Worm (Caenorhabditis elegans) whole organism, L1 larva: ENCODE results near the gene tat-1.

Experiments used
- C04F5.9 ChIP-seq: sonication (generic microtip); optimal IDR thresholded peaks from 2 replicates; lab custom pipeline; 2016; ENCODE audit warnings: missing genetic modification characterization, missing compliant biosample characterization
- C16A3.4 ChIP-seq: fragments of 150-350 bp; optimal IDR thresholded peaks from 2 replicates; lab custom pipeline; 2014; ENCODE audit warnings: missing biosample characterization, missing genetic modification characterization
- Y116A8C.19 ChIP-seq: sonication (generic microtip); optimal IDR thresholded peaks from 2 replicates; lab custom pipeline; 2016; ENCODE audit warnings: missing compliant biosample characterization, missing genetic modification characterization, borderline replicate concordance
- aha-1 ChIP-seq: fragments of 150-350 bp; optimal IDR thresholded peaks from 2 replicates; lab custom pipeline; 2014; ENCODE audit warnings: missing biosample characterization, missing genetic modification characterization
- alr-1 ChIP-seq: fragments of 200-800 bp; sonication (Bioruptor generic); optimal IDR thresholded peaks from 2 replicates; lab custom pipeline; 2018; ENCODE audit warnings: borderline replicate concordance, mild to moderate bottlenecking, missing genetic modification characterization, missing compliant biosample characterization
- blmp-1 ChIP-seq: fragments of 150-350 bp; optimal IDR thresholded peaks from 2 replicates; lab custom pipeline; 2014; ENCODE audit warnings: missing biosample characterization, missing genetic modification characterization
- ceh-8 ChIP-seq: fragments of 200-800 bp; sonication (Bioruptor generic); optimal IDR thresholded peaks from 2 replicates; lab custom pipeline; 2018; ENCODE audit warnings: mild to moderate bottlenecking, missing genetic modification characterization, moderate library complexity, missing compliant biosample characterization
- ceh-88 ChIP-seq: fragments of 200-800 bp; sonication (Bioruptor generic); IDR thresholded peaks from 2 replicates; pipeline ENCODE4 v1.3.6; 2022; ENCODE audit warnings: missing genetic modification characterization, missing compliant biosample characterization
- ces-1 ChIP-seq: fragments of 150-350 bp; optimal IDR thresholded peaks from 2 replicates; lab custom pipeline; 2014; ENCODE audit warnings: missing biosample characterization, missing genetic modification reagents, missing genetic modification characterization
- dpl-1 ChIP-seq, 3 experiments: fragments of 150-350 bp in 2 of 3; sonication (generic microtip) in 1 of 3; optimal IDR thresholded peaks; 2 replicates each; lab custom pipeline; 2014 to 2017; ENCODE audit warnings: missing biosample characterization in 3 of 3, missing genetic modification characterization in 3 of 3, missing genetic modification reagents in 3 of 3
- dsc-1 ChIP-seq: sonication (generic microtip); optimal IDR thresholded peaks from 2 replicates; lab custom pipeline; 2016; ENCODE audit warnings: mild to moderate bottlenecking, missing genetic modification characterization, missing compliant biosample characterization
- efl-1 ChIP-seq, 4 experiments: fragments of 150-350 bp; optimal IDR thresholded peaks in 3 of 4; peaks in 1 of 4; 1 replicate in 1 of 4; 2 replicates in 3 of 4; lab custom pipeline; 2014; ENCODE audit warnings: missing biosample characterization in 2 of 4, missing genetic modification characterization in 2 of 4, missing genetic modification reagents in 2 of 4
- efl-3 ChIP-seq: fragments of 200-800 bp; sonication (Bioruptor generic); optimal IDR thresholded peaks from 2 replicates; lab custom pipeline; 2018; ENCODE audit warnings: mild to moderate bottlenecking, missing genetic modification characterization, missing compliant biosample characterization
- elt-2 ChIP-seq: sonication (generic microtip); optimal IDR thresholded peaks from 2 replicates; lab custom pipeline; 2016; ENCODE audit warnings: missing genetic modification characterization, mild to moderate bottlenecking, inconsistent platforms, missing compliant biosample characterization, missing genetic modification reagents
- elt-3 ChIP-seq, 6 experiments: fragments of 150-350 bp in 1 of 6; sonication (generic microtip); optimal IDR thresholded peaks; 2 replicates each; lab custom pipeline; 2017 to 2018; ENCODE audit warnings: missing biosample characterization in 6 of 6, missing genetic modification characterization in 6 of 6, inconsistent platforms in 1 of 6
- fkh-10 ChIP-seq: sonication (generic microtip); optimal IDR thresholded peaks from 2 replicates; lab custom pipeline; 2017; ENCODE audit warnings: missing biosample characterization, missing genetic modification reagents, missing genetic modification characterization
- hlh-4 ChIP-seq: sonication (generic microtip); optimal IDR thresholded peaks from 2 replicates; lab custom pipeline; 2016; ENCODE audit warnings: mild to moderate bottlenecking, missing genetic modification characterization, missing compliant biosample characterization
- hpl-2 ChIP-seq: fragments of 150-350 bp; optimal IDR thresholded peaks from 2 replicates; lab custom pipeline; 2014; ENCODE audit warnings: missing biosample characterization, missing genetic modification reagents, missing genetic modification characterization
- isw-1 ChIP-seq: fragments of 200-800 bp; sonication (Bioruptor generic); IDR thresholded peaks from 2 replicates; pipeline ENCODE4 v1.3.6; 2022; ENCODE audit warnings: missing genetic modification characterization, missing compliant biosample characterization
- jun-1 ChIP-seq: fragments of 150-350 bp; optimal IDR thresholded peaks from 2 replicates; lab custom pipeline; 2014; ENCODE audit warnings: missing biosample characterization, missing genetic modification reagents, missing genetic modification characterization
- lin-13 ChIP-seq: fragments of 150-350 bp; optimal IDR thresholded peaks from 2 replicates; lab custom pipeline; 2014; ENCODE audit warnings: missing biosample characterization, missing genetic modification reagents, missing genetic modification characterization
- lin-15B ChIP-seq: fragments of 150-350 bp; sonication (generic microtip); optimal IDR thresholded peaks from 3 replicates; lab custom pipeline; 2014; ENCODE audit warnings: missing biosample characterization, missing genetic modification characterization
- lin-35 ChIP-seq, 2 experiments: fragments of 150-350 bp; optimal IDR thresholded peaks; 2 replicates each; lab custom pipeline; 2014; ENCODE audit warnings: missing biosample characterization in 2 of 2, missing genetic modification characterization in 2 of 2, missing genetic modification reagents in 2 of 2
- lir-3 ChIP-seq: sonication (generic microtip); optimal IDR thresholded peaks from 2 replicates; lab custom pipeline; 2016; ENCODE audit warnings: mild to moderate bottlenecking, missing genetic modification characterization, moderate library complexity, missing compliant biosample characterization; ENCODE audit not compliant: poor library complexity
- lsy-2 ChIP-seq, 2 experiments: fragments of 150-350 bp; optimal IDR thresholded peaks; 2 replicates each; lab custom pipeline; 2014; ENCODE audit warnings: missing biosample characterization in 2 of 2, missing genetic modification characterization in 2 of 2
- mdl-1 ChIP-seq, 2 experiments: fragments of 150-350 bp; optimal IDR thresholded peaks; 2 replicates each; lab custom pipeline; 2014 to 2017; ENCODE audit warnings: missing biosample characterization in 2 of 2, missing genetic modification characterization in 2 of 2, inconsistent platforms in 1 of 2
- nhr-11 ChIP-seq: fragments of 150-350 bp; optimal IDR thresholded peaks from 2 replicates; lab custom pipeline; 2014; ENCODE audit warnings: missing biosample characterization, missing genetic modification characterization
- nhr-12 ChIP-seq: sonication (generic microtip); optimal IDR thresholded peaks from 2 replicates; lab custom pipeline; 2017; ENCODE audit warnings: missing biosample characterization, missing genetic modification characterization
- nhr-19 ChIP-seq: fragments of 200-800 bp; sonication (Bioruptor generic); conservative IDR thresholded peaks from 2 replicates; pipeline ENCODE4 v1.3.6; 2022; ENCODE audit warnings: missing genetic modification characterization, missing compliant biosample characterization
- nhr-20 ChIP-seq: sonication (generic microtip); optimal IDR thresholded peaks from 2 replicates; lab custom pipeline; 2016; ENCODE audit warnings: mild to moderate bottlenecking, missing genetic modification characterization, missing compliant biosample characterization
- nhr-28 ChIP-seq: fragments of 150-350 bp; optimal IDR thresholded peaks from 2 replicates; lab custom pipeline; 2014; ENCODE audit warnings: missing biosample characterization, missing genetic modification characterization
- nhr-76 ChIP-seq: sonication (generic microtip); optimal IDR thresholded peaks from 2 replicates; lab custom pipeline; 2017; ENCODE audit warnings: missing biosample characterization, missing genetic modification characterization
- nhr-84 ChIP-seq: sonication (generic microtip); optimal IDR thresholded peaks from 2 replicates; lab custom pipeline; 2017; ENCODE audit warnings: missing biosample characterization, missing genetic modification characterization
- nhr-85 ChIP-seq: sonication (generic microtip); peaks from one replicate; lab custom pipeline; 2016; ENCODE audit warnings: missing genetic modification characterization, inconsistent platforms, missing compliant biosample characterization
- pax-3 ChIP-seq: fragments of 200-800 bp; sonication (Bioruptor generic); optimal IDR thresholded peaks from 2 replicates; lab custom pipeline; 2018; ENCODE audit warnings: mild to moderate bottlenecking, missing genetic modification characterization, moderate library complexity, missing compliant biosample characterization
- rnt-1 ChIP-seq: sonication (generic microtip); optimal IDR thresholded peaks from 2 replicates; lab custom pipeline; 2016; ENCODE audit warnings: mild to moderate bottlenecking, missing genetic modification characterization, moderate library complexity, missing compliant biosample characterization
- snpc-4 ChIP-seq: fragments of 150-350 bp; optimal IDR thresholded peaks from 2 replicates; lab custom pipeline; 2014; ENCODE audit warnings: missing biosample characterization, missing genetic modification characterization
- snu-23 ChIP-seq: sonication (generic microtip); optimal IDR thresholded peaks from 2 replicates; lab custom pipeline; 2016; ENCODE audit warnings: missing genetic modification characterization, missing compliant biosample characterization
- sox-4 ChIP-seq: sonication (generic microtip); optimal IDR thresholded peaks from 2 replicates; lab custom pipeline; 2016; ENCODE audit warnings: missing genetic modification characterization, missing compliant biosample characterization
- sup-37 ChIP-seq: fragments of 200-800 bp; sonication (Bioruptor generic); optimal IDR thresholded peaks from 2 replicates; lab custom pipeline; 2018; ENCODE audit warnings: mild to moderate bottlenecking, missing genetic modification characterization, missing compliant biosample characterization
- unc-130 ChIP-seq: fragments of 150-350 bp; optimal IDR thresholded peaks from 2 replicates; lab custom pipeline; 2017; ENCODE audit warnings: missing biosample characterization, missing genetic modification characterization, inconsistent platforms
- unc-30 ChIP-seq: sonication (generic microtip); optimal IDR thresholded peaks from 2 replicates; lab custom pipeline; 2017; ENCODE audit warnings: missing biosample characterization, missing genetic modification characterization
- unc-62 ChIP-seq: fragments of 150-350 bp; optimal IDR thresholded peaks from 2 replicates; lab custom pipeline; 2014; ENCODE audit warnings: missing biosample characterization, missing genetic modification reagents, missing genetic modification characterization
- unc-86 ChIP-seq: sonication (generic microtip); optimal IDR thresholded peaks from 2 replicates; lab custom pipeline; 2016; ENCODE audit warnings: missing genetic modification characterization, missing compliant biosample characterization
- unc-98 ChIP-seq: fragments of 200-800 bp; sonication (Bioruptor generic); IDR thresholded peaks from 2 replicates; pipeline ENCODE4 v1.3.6; 2022; ENCODE audit warnings: missing genetic modification characterization, missing compliant biosample characterization
- xbp-1 ChIP-seq: sonication (generic microtip); optimal IDR thresholded peaks from 2 replicates; lab custom pipeline; 2016; ENCODE audit warnings: missing genetic modification characterization, missing compliant biosample characterization
- zag-1 ChIP-seq: fragments of 150-350 bp; optimal IDR thresholded peaks from 2 replicates; lab custom pipeline; 2014; ENCODE audit warnings: missing biosample characterization, missing genetic modification characterization
- zip-4 ChIP-seq: fragments of 200-800 bp; sonication (Bioruptor generic); optimal IDR thresholded peaks from 2 replicates; lab custom pipeline; 2018; ENCODE audit warnings: mild to moderate bottlenecking, missing genetic modification characterization, moderate library complexity, missing compliant biosample characterization
- ztf-11 ChIP-seq, 2 experiments: sonication (generic microtip); optimal IDR thresholded peaks; 2 replicates each; lab custom pipeline; 2016 to 2017; ENCODE audit warnings: missing genetic modification characterization in 2 of 2, missing biosample characterization in 1 of 2, missing compliant biosample characterization in 1 of 2
- ztf-4 ChIP-seq: fragments of 150-350 bp; optimal IDR thresholded peaks from 2 replicates; lab custom pipeline; 2014; ENCODE audit warnings: missing biosample characterization, missing genetic modification characterization

Gene tat-1

ce11 chrIII:12453785-12454184 is 32.3 kb upstream of the tat-1 start:
- TF ChIP-seq efl-1 (optimal IDR thresholded peaks at IDR 0.05; lab: Kevin White, UChicago) = no peak
- peak in 1 of 2 experiments; percentile 70 for TF ChIP-seq efl-1 (GFP tag; optimal IDR thresholded peaks at IDR 0.05 in 1 of 2; lab: Kevin White, UChicago)
- no peak for TF ChIP-seq hlh-4 (tag; lab: Kevin White, UChicago)
- TF ChIP-seq elt-2 (tag; lab: Kevin White, UChicago) = peak; percentile 76

ce11 chrIII:12453315-12453714 is 31.8 kb upstream of the tat-1 start, which contains the start of gene ani-1:
Gene ani-1, minus strand, starts transcription at chrIII:12453375.
- TF ChIP-seq zag-1 (tag; lab: Kevin White, UChicago) (no peak), unc-30 (no peak), unc-130 (tag; lab: Kevin White, UChicago) (peak; percentile 75), C16A3.4 (peak; percentile 81), aha-1 (tag; lab: Kevin White, UChicago) (no peak), mdl-1 (tag; optimal IDR thresholded peaks at IDR 0.05; lab: Kevin White, UChicago) (peak in 1 of 2 experiments; percentile 46), nhr-12 (tag; lab: Kevin White, UChicago) (no peak), lin-35 (GFP tag; optimal IDR thresholded peaks at IDR 0.05; lab: Kevin White, UChicago) (peak; percentile 93 to 94), lsy-2 (tag; optimal IDR thresholded peaks at IDR 0.05; lab: Kevin White, UChicago) (peak; percentile 82 to 89), dpl-1 (GFP tag; optimal IDR thresholded peaks at IDR 0.05; lab: Kevin White, UChicago) (peak; percentile 88 to 92 (median 90)), elt-2 (tag; lab: Kevin White, UChicago) (no peak), sox-4 (tag; lab: Kevin White, UChicago) (no peak), snpc-4 (tag; lab: Kevin White, UChicago) (no peak), C04F5.9 (no peak), Y116A8C.19 (tag; lab: Kevin White, UChicago) (no peak), lin-15B (tag; lab: Kevin White, UChicago) (peak; percentile 65), fkh-10 (GFP tag; lab: Kevin White, UChicago) (no peak), lir-3 (tag; lab: Kevin White, UChicago) (no peak), ztf-11 (tag; optimal IDR thresholded peaks at IDR 0.05; lab: Kevin White, UChicago) (peak in 1 of 2 experiments; percentile 17), unc-86 (tag; lab: Kevin White, UChicago) (peak; percentile 70), ceh-8 (GFP tag; lab: Kevin White, UChicago) (peak; percentile 45), ces-1 (no peak), hlh-4 (tag; lab: Kevin White, UChicago) (no peak), pax-3 (tag; lab: Kevin White, UChicago) (no peak), dsc-1 (tag; lab: Kevin White, UChicago) (peak; percentile 19), nhr-11 (tag; lab: Kevin White, UChicago) (no peak), nhr-76 (tag; lab: Kevin White, UChicago) (no peak), isw-1 (peak; percentile 70), ztf-4 (peak; percentile 20), elt-3 (tag; optimal IDR thresholded peaks at IDR 0.05; lab: Kevin White, UChicago) (peak in 1 of 6 experiments; percentile 42), unc-62 (GFP tag; lab: Kevin White, UChicago) (no peak), nhr-85 (tag; lab: Kevin White, UChicago) (peak; percentile 84), ceh-88 (peak; percentile 34; the same call in 1 of the 2 replicates), xbp-1 (tag; lab: Kevin White, UChicago) (peak; percentile 66), zip-4 (no peak), nhr-19 (GFP tag; lab: Robert Waterston, UW) (peak; percentile 65), unc-98 (no peak), nhr-28 (no peak), lin-13 (peak; percentile 72), jun-1 (tag; lab: Kevin White, UChicago) (no peak), hpl-2 (no peak), efl-3 (no peak), rnt-1 (tag; lab: Kevin White, UChicago) (peak; percentile 66), sup-37 (no peak), nhr-20 (tag; lab: Kevin White, UChicago) (peak; percentile 58), snu-23 (GFP tag; lab: Kevin White, UChicago) (peak; percentile 71), nhr-84 (no peak), blmp-1 (tag; lab: Kevin White, UChicago) (no peak), alr-1 (tag; lab: Kevin White, UChicago) (no peak)
